Worm (Caenorhabditis elegans) whole organism, L4 larva: ENCODE results near the gene Y80D3A.8.

Experiments
- D1046.2 ChIP-seq: fragments of 200-800 bp; sonication (Bioruptor generic); IDR thresholded peaks from 2 replicates; pipeline ENCODE4 v1.3.6; 2022; ENCODE audit warnings: missing genetic modification characterization, missing compliant biosample characterization
- F44E2.7 ChIP-seq: fragments of 200-800 bp; sonication (Bioruptor generic); IDR thresholded peaks from 2 replicates; pipeline ENCODE4 v2.1.2; 2022; ENCODE audit warnings: missing genetic modification characterization, missing compliant biosample characterization
- T26A8.4 ChIP-seq: fragments of 200-800 bp; sonication (Bioruptor generic); IDR thresholded peaks from 2 replicates; pipeline ENCODE4 v1.3.6; 2022; ENCODE audit warnings: missing genetic modification characterization, missing compliant biosample characterization
- ZK337.2 ChIP-seq: fragments of 200-800 bp; sonication (Bioruptor generic); IDR thresholded peaks from 2 replicates; pipeline ENCODE4 v1.3.6; 2022; ENCODE audit warnings: missing genetic modification reagents, missing genetic modification characterization, missing compliant biosample characterization
- aha-1 ChIP-seq: fragments of 150-350 bp; peaks from one replicate; lab custom pipeline; 2014; ENCODE audit warnings: missing biosample characterization, missing genetic modification characterization
- ama-1 ChIP-seq: fragments of 150-350 bp; optimal IDR thresholded peaks from 2 replicates; lab custom pipeline; 2014; ENCODE audit warnings: inconsistent platforms, mixed read lengths
- ceh-28 ChIP-seq: fragments of 150-350 bp; optimal IDR thresholded peaks from 2 replicates; lab custom pipeline; 2014; ENCODE audit warnings: missing biosample characterization, missing genetic modification reagents, missing genetic modification characterization
- daf-8 ChIP-seq: fragments of 200-800 bp; sonication (Bioruptor generic); IDR thresholded peaks from 2 replicates; pipeline ENCODE4 v1.3.6; 2022; ENCODE audit warnings: missing genetic modification characterization, missing compliant biosample characterization
- duxl-1 ChIP-seq: sonication (generic microtip); optimal IDR thresholded peaks from 2 replicates; lab custom pipeline; 2016; ENCODE audit warnings: mild to moderate bottlenecking, missing genetic modification characterization, moderate library complexity, missing compliant biosample characterization; ENCODE audit not compliant: poor library complexity
- egl-27 ChIP-seq: sonication (generic microtip); optimal IDR thresholded peaks from 3 replicates; lab custom pipeline; 2017; ENCODE audit warnings: missing biosample characterization, missing genetic modification reagents, missing genetic modification characterization
- fos-1 ChIP-seq: fragments of 150-350 bp; optimal IDR thresholded peaks from 2 replicates; lab custom pipeline; 2014; ENCODE audit warnings: missing biosample characterization, missing genetic modification characterization
- lin-29 ChIP-seq: fragments of 200-800 bp; sonication (Bioruptor generic); IDR thresholded peaks from 2 replicates; pipeline ENCODE4 v1.3.6; 2022; ENCODE audit warnings: missing genetic modification reagents, missing genetic modification characterization, missing compliant biosample characterization
- nhr-41 ChIP-seq: fragments of 200-800 bp; sonication (Bioruptor generic); IDR thresholded peaks from 2 replicates; pipeline ENCODE4 v1.3.6; 2022; ENCODE audit warnings: missing genetic modification reagents, missing genetic modification characterization, missing compliant biosample characterization

Y80D3A.8 gene

DNA sequence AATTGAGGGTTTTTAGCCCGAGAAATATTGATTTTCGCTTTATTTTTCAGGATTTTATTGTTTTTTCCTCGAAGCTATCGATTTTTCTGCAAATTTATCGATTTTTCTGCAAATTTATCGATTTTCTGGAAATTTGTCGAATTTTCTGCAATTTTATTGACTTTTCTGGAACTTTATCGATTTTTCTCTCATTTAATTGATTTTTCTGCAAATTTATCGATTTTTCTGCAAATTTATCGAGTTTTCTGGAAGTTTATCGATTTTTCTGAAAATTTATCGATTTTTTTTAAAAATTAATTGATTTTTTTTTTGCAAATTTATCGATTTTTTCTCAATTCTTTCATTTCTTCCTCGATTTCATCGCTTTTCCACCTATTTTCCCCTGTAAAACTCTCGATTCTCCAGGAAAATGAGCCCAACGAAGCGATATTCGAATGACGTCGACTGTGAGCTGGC, 53.1 kb downstream of the Y80D3A.8 start, which contains the start of gene gtf-2F2:
TSS of gene gtf-2F2 (plus strand) at position 406 of the 456 bp plus-strand sequence.
- TF ChIP-seq egl-27 (tag; lab: Kevin White, UChicago) (no peak), ama-1 (lab: Kevin White, UChicago) (no peak), nhr-41 (GFP tag; lab: Robert Waterston, UW) (no peak), D1046.2 (GFP tag; lab: Robert Waterston, UW) (no peak), ZK337.2 (GFP tag; lab: Robert Waterston, UW) (no peak), daf-8 (GFP tag; lab: Robert Waterston, UW) (no peak), T26A8.4 (GFP tag; lab: Robert Waterston, UW) (no peak), aha-1 (tag; lab: Kevin White, UChicago) (peak; percentile 79), duxl-1 (no peak), ceh-28 (tag; lab: Kevin White, UChicago) (peak; percentile 91), lin-29 (GFP tag; lab: Robert Waterston, UW) (no peak), fos-1 (no peak), F44E2.7 (GFP tag; lab: Robert Waterston, UW) (no peak)
